Worm (Caenorhabditis elegans): ENCODE results near the gene best-14.

ce11 chrV:10597234-10597633 lies 39.5 kb downstream of the best-14 start, which contains the start of gene T21C9.13:
- no peak for TF ChIP-seq lin-39 (tag; optimal IDR thresholded peaks at IDR 0.05)
- TF ChIP-seq fos-1 (tag; optimal IDR thresholded peaks at IDR 0.05), result no peak
- no peak for TF ChIP-seq pax-3 (tag; optimal IDR thresholded peaks at IDR 0.05)
- no peak for TF ChIP-seq pqm-1 (tag; optimal IDR thresholded peaks at IDR 0.05)
- no peak for TF ChIP-seq nhr-90 (tag; optimal IDR thresholded peaks at IDR 0.05; ENCODE audit: poor library complexity)
- TF ChIP-seq hlh-17 (GFP tag; optimal IDR thresholded peaks at IDR 0.05; ENCODE audit: borderline replicate concordance), result no peak
